Worm (Caenorhabditis elegans): ENCODE data around the gene tap-1.

The tap-1 gene

ce11 chrX:14559084-14559483 is 30.3 kb upstream of the tap-1 start:
- TF ChIP-seq T22C8.4 (GFP tag; IDR thresholded peaks at IDR 0.05) (no peak), ztf-23 (GFP tag; IDR thresholded peaks at IDR 0.05) (no peak), ref-1 (GFP tag; conservative IDR thresholded peaks at IDR 0.05) (no peak), klf-2 (GFP tag; conservative IDR thresholded peaks at IDR 0.05) (no peak), cog-1 (tag; optimal IDR thresholded peaks at IDR 0.05) (no peak), ztf-29 (GFP tag; IDR thresholded peaks at IDR 0.05) (no peak)

DNA sequence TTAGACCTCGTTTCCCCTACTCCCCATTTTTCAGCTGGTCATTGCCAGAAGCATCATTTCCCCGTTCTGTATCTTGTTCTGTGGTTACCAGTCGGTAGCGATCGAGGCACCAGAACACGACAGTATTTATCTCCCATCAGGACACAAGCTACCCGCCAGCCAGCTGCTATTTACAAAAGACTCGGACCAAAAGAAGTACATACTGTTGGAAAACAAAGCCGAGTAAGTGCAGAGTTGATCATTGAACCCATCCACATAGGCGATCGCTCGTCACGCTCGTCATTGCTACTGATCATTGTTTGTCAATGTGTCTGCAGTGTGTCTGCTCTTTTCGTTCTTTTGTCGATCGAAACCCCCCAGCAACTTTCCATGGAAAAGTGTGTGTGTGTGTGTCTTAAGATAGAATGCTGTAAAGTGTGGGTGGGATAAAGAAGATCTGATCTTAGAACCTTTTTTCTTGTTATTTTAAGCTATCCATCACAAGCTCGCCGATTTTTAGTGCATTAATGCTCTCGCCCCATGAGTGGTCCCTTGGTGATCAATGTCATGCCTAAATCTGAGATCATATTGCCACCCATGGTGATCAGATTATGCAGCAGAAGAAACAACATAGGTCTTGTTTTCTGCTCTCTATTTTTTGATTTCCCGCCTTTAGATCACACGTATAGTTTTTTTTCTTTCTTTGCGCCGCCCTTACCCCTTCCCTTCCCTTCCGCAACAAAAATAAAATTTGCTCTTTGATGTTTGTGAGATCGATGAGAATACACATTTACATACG is 29.7 kb upstream of the tap-1 start:
- TF ChIP-seq klf-2 (GFP tag; conservative IDR thresholded peaks at IDR 0.05) (no peak), flt-1 (GFP tag; IDR thresholded peaks at IDR 0.05) (0 out of 2 replicates have a peak, but pooled peaks have one; percentile 10), cog-1 (tag; optimal IDR thresholded peaks at IDR 0.05) (no peak), ref-1 (GFP tag; conservative IDR thresholded peaks at IDR 0.05) (no peak)

DNA sequence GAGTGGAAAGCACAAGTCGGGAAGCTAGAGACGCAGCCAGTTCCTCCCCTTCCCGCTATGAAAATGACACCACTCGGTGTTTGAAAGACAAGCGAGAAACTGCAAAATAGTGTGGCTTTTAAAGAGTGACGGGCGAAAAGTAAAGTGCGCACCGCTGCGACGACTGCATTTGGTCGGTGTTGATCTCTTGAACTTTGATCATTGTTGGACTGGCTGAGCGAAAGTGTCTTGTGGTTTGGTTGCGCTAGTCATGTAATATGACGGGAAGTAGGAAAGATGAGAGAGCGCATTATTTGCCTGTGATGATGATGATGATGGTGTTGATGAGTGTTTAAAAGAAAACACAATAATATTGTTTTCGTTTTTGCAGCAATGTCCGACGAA is 29.1 kb upstream of the tap-1 start:
- TF ChIP-seq cog-1 (tag; optimal IDR thresholded peaks at IDR 0.05) (peak; percentile 96), tab-1 (GFP tag; IDR thresholded peaks at IDR 0.05) (no peak)

ce11 chrX:14561416-14561973 is 27.9 kb upstream of the tap-1 start:
- TF ChIP-seq tab-1 (GFP tag; IDR thresholded peaks at IDR 0.05) (no peak), ztf-29 (GFP tag; IDR thresholded peaks at IDR 0.05) (peak; percentile 52; the same call in 1 of the 2 replicates)

ce11 chrX:14562286-14563086 is 26.9 kb upstream of the tap-1 start:
- TF ChIP-seq klf-2 (GFP tag; conservative IDR thresholded peaks at IDR 0.05) (no peak), ztf-29 (GFP tag; IDR thresholded peaks at IDR 0.05) (no peak), ztf-23 (GFP tag; IDR thresholded peaks at IDR 0.05) (no peak), cog-1 (tag; optimal IDR thresholded peaks at IDR 0.05) (no peak), T22C8.4 (GFP tag; IDR thresholded peaks at IDR 0.05) (no peak), flt-1 (GFP tag; IDR thresholded peaks at IDR 0.05) (no peak), tab-1 (GFP tag; IDR thresholded peaks at IDR 0.05) (no peak), ref-1 (GFP tag; conservative IDR thresholded peaks at IDR 0.05) (no peak), med-1 (GFP tag; optimal IDR thresholded peaks at IDR 0.05; ENCODE audit: insufficient read depth) (no peak)

DNA sequence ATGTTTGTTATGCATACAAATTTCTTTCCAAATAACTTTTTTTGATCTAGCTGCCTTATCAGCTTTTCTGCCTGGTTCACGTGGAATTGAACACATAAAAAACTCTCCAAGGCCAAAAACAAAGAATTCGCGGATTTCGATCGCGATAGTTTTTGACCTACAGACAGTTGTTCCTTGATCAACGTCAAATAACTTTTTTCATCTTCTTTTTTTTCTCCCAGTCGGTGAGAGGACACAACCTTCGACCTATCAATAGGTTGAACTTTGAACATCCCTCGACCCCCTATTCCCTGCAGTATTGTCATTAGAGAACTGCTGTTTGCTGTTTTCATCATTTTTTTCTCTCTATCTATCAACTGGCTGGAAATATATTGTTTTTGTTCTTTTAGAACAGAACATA is 25.6 kb upstream of the tap-1 start:
- TF ChIP-seq T22C8.4 (GFP tag; IDR thresholded peaks at IDR 0.05) (no peak), ztf-23 (GFP tag; IDR thresholded peaks at IDR 0.05) (no peak), ref-1 (GFP tag; conservative IDR thresholded peaks at IDR 0.05) (no peak), flt-1 (GFP tag; IDR thresholded peaks at IDR 0.05) (no peak), klf-2 (GFP tag; conservative IDR thresholded peaks at IDR 0.05) (no peak), tab-1 (GFP tag; IDR thresholded peaks at IDR 0.05) (no peak), cog-1 (tag; optimal IDR thresholded peaks at IDR 0.05) (no peak), ztf-29 (GFP tag; IDR thresholded peaks at IDR 0.05) (no peak), med-1 (GFP tag; optimal IDR thresholded peaks at IDR 0.05; ENCODE audit: insufficient read depth) (no peak)

DNA sequence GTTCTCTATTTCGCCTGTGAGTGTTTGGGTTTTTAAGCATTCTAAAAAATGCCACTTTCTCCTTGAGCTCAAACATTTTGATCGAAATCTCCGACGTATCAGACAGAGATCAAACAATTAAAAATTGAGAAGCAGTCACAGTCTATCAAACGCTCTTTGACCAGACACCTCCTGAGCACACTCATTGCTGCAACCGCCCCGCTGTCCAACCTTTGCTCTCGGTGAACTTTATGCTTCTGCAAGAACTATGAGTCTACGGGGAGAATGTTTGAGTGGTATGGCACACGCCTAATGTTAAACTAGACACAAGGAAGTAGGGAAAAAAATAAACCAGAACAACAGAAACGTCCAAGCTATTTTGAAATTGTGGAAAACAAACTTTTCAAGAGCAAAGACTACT is 24.2 kb upstream of the tap-1 start:
- TF ChIP-seq ztf-23 (GFP tag; IDR thresholded peaks at IDR 0.05) (no peak), cog-1 (tag; optimal IDR thresholded peaks at IDR 0.05) (no peak), T22C8.4 (GFP tag; IDR thresholded peaks at IDR 0.05) (no peak), flt-1 (GFP tag; IDR thresholded peaks at IDR 0.05) (no peak), ztf-29 (GFP tag; IDR thresholded peaks at IDR 0.05) (no peak), tab-1 (GFP tag; IDR thresholded peaks at IDR 0.05) (no peak), klf-2 (GFP tag; conservative IDR thresholded peaks at IDR 0.05) (no peak), med-1 (GFP tag; optimal IDR thresholded peaks at IDR 0.05; ENCODE audit: insufficient read depth) (no peak), ref-1 (GFP tag; conservative IDR thresholded peaks at IDR 0.05) (no peak)

DNA sequence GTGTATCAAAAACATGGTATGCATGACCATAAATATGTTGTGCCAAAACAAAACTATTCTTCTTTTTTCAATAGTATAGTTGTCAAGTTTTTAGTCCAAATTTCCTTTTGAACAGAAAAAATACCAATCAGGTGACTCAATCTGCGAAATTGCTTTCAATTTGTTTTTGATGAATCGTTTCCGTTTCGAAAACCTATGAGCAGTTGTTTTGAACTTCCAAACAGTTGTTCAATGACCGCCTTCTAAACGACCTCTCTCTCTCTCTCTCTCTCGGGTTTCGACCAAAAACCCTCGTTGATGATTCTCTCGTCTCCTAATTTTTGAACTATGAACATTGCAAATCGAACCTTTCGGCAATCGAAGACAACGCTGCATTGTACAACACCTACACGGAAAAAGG is 23.4 kb upstream of the tap-1 start:
- TF ChIP-seq ztf-29 (GFP tag; IDR thresholded peaks at IDR 0.05) = no peak
- TF ChIP-seq flt-1 (GFP tag; IDR thresholded peaks at IDR 0.05) = no peak

DNA sequence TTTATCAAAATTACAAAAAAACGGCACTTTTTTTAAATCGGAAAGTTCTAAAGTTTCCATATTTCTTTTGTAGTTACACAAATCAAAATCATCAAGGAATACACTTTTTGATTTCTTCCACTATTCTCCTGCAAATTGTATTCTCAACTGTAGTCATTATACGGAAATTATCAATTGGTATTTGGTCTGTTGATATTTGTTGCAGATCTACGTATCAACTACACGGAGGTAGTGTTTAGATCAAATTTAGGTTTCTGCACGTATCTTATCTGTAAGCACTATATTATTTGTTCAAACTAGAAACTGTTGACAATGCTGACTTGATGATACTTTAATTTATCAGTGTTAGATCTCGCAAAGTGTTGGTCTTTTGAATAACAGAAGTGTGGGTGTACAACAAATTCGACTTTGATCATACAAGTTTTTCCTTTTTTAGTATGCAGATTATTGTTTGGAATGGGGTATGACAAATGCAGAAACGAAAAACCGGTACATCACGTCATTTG is 21.1 kb upstream of the tap-1 start:
- TF ChIP-seq cog-1 (tag; optimal IDR thresholded peaks at IDR 0.05) (no peak), klf-2 (GFP tag; conservative IDR thresholded peaks at IDR 0.05) (no peak), ref-1 (GFP tag; conservative IDR thresholded peaks at IDR 0.05) (no peak), med-1 (GFP tag; optimal IDR thresholded peaks at IDR 0.05; ENCODE audit: insufficient read depth) (no peak), flt-1 (GFP tag; IDR thresholded peaks at IDR 0.05) (no peak), T22C8.4 (GFP tag; IDR thresholded peaks at IDR 0.05) (no peak)

DNA sequence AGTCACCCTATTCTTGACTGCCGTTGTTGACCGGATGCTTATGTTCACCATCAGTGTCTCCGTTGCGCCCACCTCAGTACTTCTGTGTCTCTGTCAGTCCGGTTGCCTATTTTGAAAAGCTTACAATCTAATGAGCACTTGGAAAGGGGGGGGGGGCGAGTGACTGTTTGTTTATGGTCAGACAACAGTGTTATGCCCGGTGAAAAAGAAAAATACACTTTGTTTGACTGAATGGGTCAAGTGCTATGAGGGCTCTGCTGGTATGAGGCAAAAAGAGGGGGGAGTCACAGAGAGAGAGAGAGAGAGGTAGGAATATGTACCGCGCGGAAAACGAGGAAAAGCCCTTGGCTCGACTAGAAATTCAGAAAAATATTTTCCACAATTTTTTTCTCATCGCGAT is 18.1 kb upstream of the tap-1 start:
- TF ChIP-seq ztf-29 (GFP tag; IDR thresholded peaks at IDR 0.05) = no peak
- no peak for TF ChIP-seq tab-1 (GFP tag; IDR thresholded peaks at IDR 0.05)

All from whole organism, midembryonic.